Fruit fly (Drosophila melanogaster) whole organism, wandering third instar larva: Measurements from ENCODE around the gene CG10561.
A peak's percentile ranks its signal among the peaks of the same experiment; 100 is the strongest.

Experiments used
- CG32264 ChIP-seq: fragments of 200-800 bp; sonication (Bioruptor generic); optimal IDR thresholded peaks from 2 replicates; lab custom pipeline; 2016; ENCODE audit warnings: missing biosample characterization, missing genetic modification characterization
- CG9705 ChIP-seq: fragments of 200-800 bp; sonication (Bioruptor generic); optimal IDR thresholded peaks from 2 replicates; lab custom pipeline; 2018; ENCODE audit warnings: missing biosample characterization, mild to moderate bottlenecking, missing genetic modification characterization
- CrebA ChIP-seq: fragments of 200-800 bp; sonication (Bioruptor generic); optimal IDR thresholded peaks from 2 replicates; lab custom pipeline; 2016; ENCODE audit warnings: missing biosample characterization, mild to moderate bottlenecking, missing genetic modification characterization, borderline replicate concordance
- Dfd ChIP-seq: fragments of >200 bp; optimal IDR thresholded peaks from 2 replicates; lab custom pipeline; 2017; ENCODE audit warnings: missing biosample characterization, missing genetic modification characterization
- Dif ChIP-seq: fragments of 200-275, 200-300 bp; sonication (Bioruptor generic); optimal IDR thresholded peaks from 2 replicates; lab custom pipeline; 2018; ENCODE audit warnings: missing biosample characterization, missing genetic modification characterization; ENCODE audit not compliant: partially characterized antibody
- GATAd ChIP-seq: sonication (Bioruptor generic); optimal IDR thresholded peaks from 2 replicates; lab custom pipeline; 2016; ENCODE audit warnings: missing biosample characterization, missing genetic modification characterization
- HLH106 ChIP-seq: fragments of 200-800 bp; optimal IDR thresholded peaks from 3 replicates; lab custom pipeline; 2019; ENCODE audit warnings: missing biosample characterization, mild to moderate bottlenecking, missing genetic modification characterization, moderate library complexity
- Hnf4 ChIP-seq: fragments of 200-800 bp; sonication (Bioruptor generic); optimal IDR thresholded peaks from 2 replicates; lab custom pipeline; 2016; ENCODE audit warnings: missing biosample characterization, mild to moderate bottlenecking, missing genetic modification characterization
- Hr78 ChIP-seq: fragments of >200 bp; optimal IDR thresholded peaks from 2 replicates; lab custom pipeline; 2017; ENCODE audit warnings: missing biosample characterization, missing genetic modification characterization
- Hr83 ChIP-seq: fragments of 200-300 bp; sonication (Bioruptor generic); optimal IDR thresholded peaks from 2 replicates; lab custom pipeline; 2016; ENCODE audit warnings: missing biosample characterization, mild to moderate bottlenecking, missing genetic modification characterization, moderate library complexity; ENCODE audit not compliant: poor library complexity, severe bottlenecking
- Mio ChIP-seq: sonication (Bioruptor generic); optimal IDR thresholded peaks from 2 replicates; lab custom pipeline; 2016; ENCODE audit warnings: missing biosample characterization, missing genetic modification characterization
- Myc ChIP-seq: fragments of >200 bp; optimal IDR thresholded peaks from 2 replicates; lab custom pipeline; 2017
- N ChIP-seq: fragments of >200 bp; optimal IDR thresholded peaks from 2 replicates; lab custom pipeline; 2018; ENCODE audit warnings: missing biosample characterization, missing external identifiers, missing genetic modification characterization
- OdsH ChIP-seq: fragments of 200-800 bp; sonication (Bioruptor generic); optimal IDR thresholded peaks from 2 replicates; lab custom pipeline; 2016; ENCODE audit warnings: missing biosample characterization, mild to moderate bottlenecking, missing genetic modification characterization
- Rel ChIP-seq, 2 experiments: fragments of 200-800 bp; sonication (Bioruptor generic) in 1 of 2; optimal IDR thresholded peaks; 2 replicates in 1 of 2; 3 replicates in 1 of 2; lab custom pipeline; 2016 to 2019; ENCODE audit warnings: mild to moderate bottlenecking in 2 of 2, missing biosample characterization in 2 of 2, missing genetic modification characterization in 2 of 2, moderate library complexity in 1 of 2
- Sp1 ChIP-seq: fragments of 200-800 bp; sonication (Bioruptor generic); optimal IDR thresholded peaks from 3 replicates; lab custom pipeline; 2019; ENCODE audit warnings: missing biosample characterization, mild to moderate bottlenecking, missing genetic modification characterization, moderate library complexity
- Vsx2 ChIP-seq: fragments of 200-300, 225-300 bp; sonication (Bioruptor generic); optimal IDR thresholded peaks from 2 replicates; lab custom pipeline; 2018; ENCODE audit warnings: missing biosample characterization, missing genetic modification characterization; ENCODE audit not compliant: partially characterized antibody
- br ChIP-seq: fragments of 200-800 bp; sonication (Bioruptor generic); optimal IDR thresholded peaks from 2 replicates; lab custom pipeline; 2016; ENCODE audit warnings: missing biosample characterization, missing genetic modification characterization
- brk ChIP-seq: fragments of 200-800 bp; sonication (Bioruptor generic); optimal IDR thresholded peaks from 2 replicates; lab custom pipeline; 2016; ENCODE audit warnings: missing biosample characterization, mild to moderate bottlenecking, missing genetic modification characterization
- dl ChIP-seq, 2 experiments: fragments of 175-275, 200-275 bp in 1 of 2; fragments of 200-275 bp in 1 of 2; sonication (Bioruptor generic); optimal IDR thresholded peaks; lab custom pipeline; 2018; ENCODE audit warnings: mild to moderate bottlenecking in 2 of 2, missing biosample characterization in 2 of 2, missing genetic modification characterization in 2 of 2, moderate library complexity in 2 of 2; ENCODE audit not compliant: partially characterized antibody in 2 of 2, insufficient read depth in 1 of 2
- ey ChIP-seq: fragments of 200-800 bp; sonication (Bioruptor generic); optimal IDR thresholded peaks from 2 replicates; lab custom pipeline; 2016; ENCODE audit warnings: missing biosample characterization, missing genetic modification characterization
- foxo ChIP-seq, 2 experiments: fragments of 200-800 bp; sonication (Bioruptor generic); optimal IDR thresholded peaks; 2 replicates in 1 of 2; 3 replicates in 1 of 2; lab custom pipeline; 2016 to 2017; ENCODE audit warnings: missing biosample characterization in 2 of 2, missing genetic modification characterization in 2 of 2
- fru ChIP-seq: fragments of 200-800 bp; sonication (Bioruptor generic); optimal IDR thresholded peaks from 3 replicates; lab custom pipeline; 2016; ENCODE audit warnings: missing biosample characterization, mild to moderate bottlenecking, missing genetic modification characterization
- h ChIP-seq: fragments of 200-800 bp; sonication (Bioruptor generic); optimal IDR thresholded peaks from 3 replicates; lab custom pipeline; 2016; ENCODE audit warnings: missing biosample characterization, mild to moderate bottlenecking, missing genetic modification characterization
- jim ChIP-seq: fragments of 175-275, 200-325 bp; sonication (Bioruptor generic); optimal IDR thresholded peaks from 2 replicates; lab custom pipeline; 2016; ENCODE audit warnings: missing biosample characterization, mild to moderate bottlenecking, missing genetic modification characterization
- lola ChIP-seq: fragments of >200 bp; optimal IDR thresholded peaks from 2 replicates; lab custom pipeline; 2017; ENCODE audit warnings: missing biosample characterization, missing genetic modification characterization
- pan ChIP-seq: fragments of >200 bp; optimal IDR thresholded peaks from 2 replicates; lab custom pipeline; 2017
- psq ChIP-seq: fragments of 200-800 bp; sonication (Bioruptor generic); optimal IDR thresholded peaks from 3 replicates; lab custom pipeline; 2017; ENCODE audit warnings: missing biosample characterization, mild to moderate bottlenecking, missing genetic modification characterization, moderate library complexity
- sv ChIP-seq: fragments of 200-800 bp; sonication (Bioruptor generic); optimal IDR thresholded peaks from 3 replicates; lab custom pipeline; 2016; ENCODE audit warnings: missing biosample characterization, missing genetic modification characterization
- tai ChIP-seq: sonication (Bioruptor generic); optimal IDR thresholded peaks from 2 replicates; lab custom pipeline; 2016; ENCODE audit warnings: missing biosample characterization, missing genetic modification characterization
- usp ChIP-seq: fragments of >200 bp; optimal IDR thresholded peaks from 2 replicates; lab custom pipeline; 2017; ENCODE audit warnings: missing biosample characterization, missing genetic modification characterization
- woc ChIP-seq: sonication (Bioruptor generic); optimal IDR thresholded peaks from 2 replicates; lab custom pipeline; 2016; ENCODE audit warnings: missing biosample characterization, mild to moderate bottlenecking, missing genetic modification characterization

CG10561 gene

DNA sequence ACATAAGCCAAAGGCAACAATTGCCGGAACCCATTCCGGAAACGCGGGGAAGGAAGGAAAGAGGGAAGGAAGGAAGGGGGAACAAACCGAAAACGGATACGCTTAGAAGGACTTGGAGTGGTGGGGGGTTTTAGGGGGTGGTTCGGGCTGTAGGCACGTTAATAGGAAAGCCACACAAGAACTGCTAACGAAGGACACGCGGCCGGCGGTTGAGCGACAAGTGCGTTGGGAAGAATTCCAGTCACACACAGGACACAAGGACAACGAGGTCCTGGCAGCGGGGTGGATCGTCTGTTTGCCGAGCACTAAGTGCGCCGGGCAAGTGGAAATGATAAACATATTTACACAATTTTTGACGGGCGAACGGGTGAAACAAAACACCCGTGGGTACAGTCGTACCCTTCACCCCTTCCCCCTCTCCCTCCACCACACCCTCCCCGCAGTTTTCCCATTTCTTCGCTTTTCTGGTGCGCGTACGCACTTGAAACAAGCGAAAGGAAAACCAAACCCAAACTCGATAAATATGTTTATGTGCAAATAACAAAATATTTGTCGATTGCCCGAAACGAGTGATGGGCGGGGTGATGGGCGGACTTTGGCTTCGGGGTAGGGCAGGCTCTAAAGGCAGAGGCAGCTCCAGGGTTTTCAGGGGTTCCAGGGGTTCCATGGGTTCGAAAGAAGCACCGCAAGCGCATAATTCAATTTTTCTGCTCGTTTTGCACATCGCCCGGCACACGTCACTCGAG is 10.9 kb upstream of the CG10561 start:
- TF ChIP-seq tai (GFP tag; lab: Kevin White, UChicago) (no peak), woc (GFP tag; lab: Kevin White, UChicago) (no peak), ey (no peak), brk (GFP tag; lab: Kevin White, UChicago) (no peak), jim (no peak), GATAd (GFP tag; lab: Kevin White, UChicago) (no peak), Hr78 (GFP tag; lab: Kevin White, UChicago) (no peak), Myc (lab: Kevin White, UChicago) (no peak), sv (GFP tag; lab: Kevin White, UChicago) (no peak), pan (no peak), lola (GFP tag; lab: Kevin White, UChicago) (no peak), br (no peak), fru (GFP tag; lab: Kevin White, UChicago) (no peak), CG9705 (GFP tag; lab: Kevin White, UChicago) (no peak), h (GFP tag; lab: Kevin White, UChicago) (no peak), N (no peak), dl (GFP tag; optimal IDR thresholded peaks at IDR 0.05; lab: Kevin White, UChicago; ENCODE audit: insufficient read depth in 1 of 2, partially characterized antibody in 2 of 2) (no peak), CrebA (no peak), CG32264 (GFP tag; lab: Kevin White, UChicago) (no peak), Hr83 (GFP tag; lab: Kevin White, UChicago) (no peak)
- TF ChIP-seq, all 38 proteins: peak for 0

DNA sequence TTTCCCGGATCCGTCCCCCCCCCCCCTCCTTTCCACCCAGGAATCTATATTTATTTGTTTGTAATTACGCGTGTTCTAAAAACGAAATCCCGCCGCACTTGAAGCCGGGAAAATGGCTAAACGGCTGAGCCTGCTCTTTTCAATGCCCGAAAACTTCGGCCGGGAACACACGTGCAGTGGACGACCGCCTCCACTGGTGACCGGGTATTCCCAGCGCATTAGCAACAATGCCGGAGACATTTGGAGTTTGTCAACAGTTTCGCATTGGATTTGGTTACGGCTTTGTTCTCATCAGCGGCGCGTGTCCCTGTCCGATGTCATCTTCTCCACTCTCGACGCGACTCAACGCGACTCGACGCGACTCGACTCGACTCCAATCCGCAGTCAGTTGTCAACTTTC is 9.8 kb upstream of the CG10561 start:
- TF ChIP-seq lola (GFP tag; lab: Kevin White, UChicago) (no peak), CrebA (no peak), Dif (GFP tag; lab: Kevin White, UChicago) (no peak), Mio (GFP tag; lab: Kevin White, UChicago) (no peak), brk (GFP tag; lab: Kevin White, UChicago) (no peak), dl (GFP tag; optimal IDR thresholded peaks at IDR 0.05; lab: Kevin White, UChicago; ENCODE audit: insufficient read depth in 1 of 2, partially characterized antibody in 2 of 2) (no peak), foxo (GFP tag; optimal IDR thresholded peaks at IDR 0.05; lab: Kevin White, UChicago) (no peak), sv (GFP tag; lab: Kevin White, UChicago) (no peak), CG32264 (GFP tag; lab: Kevin White, UChicago) (no peak), Myc (lab: Kevin White, UChicago) (no peak)

DNA sequence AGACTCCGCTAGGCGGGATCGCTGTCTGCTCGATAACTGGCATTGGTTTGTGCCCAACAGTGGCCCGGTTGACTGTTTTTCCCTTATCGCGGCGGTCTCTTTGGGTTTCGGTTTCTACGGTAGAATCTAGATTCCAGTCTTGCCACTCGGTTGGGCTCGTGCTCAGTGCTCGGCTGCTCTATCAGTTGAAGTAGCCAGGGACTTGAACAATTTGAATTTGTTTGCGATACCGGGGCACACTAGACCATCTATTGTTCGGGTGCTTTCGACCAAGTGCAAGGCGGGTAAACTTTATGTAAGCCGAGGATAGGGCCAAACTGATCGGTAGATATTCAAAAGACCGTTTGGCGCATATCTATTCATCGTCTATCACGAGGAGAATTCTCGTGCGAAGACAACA is 8.0 kb upstream of the CG10561 start:
- TF ChIP-seq jim, result no peak

DNA sequence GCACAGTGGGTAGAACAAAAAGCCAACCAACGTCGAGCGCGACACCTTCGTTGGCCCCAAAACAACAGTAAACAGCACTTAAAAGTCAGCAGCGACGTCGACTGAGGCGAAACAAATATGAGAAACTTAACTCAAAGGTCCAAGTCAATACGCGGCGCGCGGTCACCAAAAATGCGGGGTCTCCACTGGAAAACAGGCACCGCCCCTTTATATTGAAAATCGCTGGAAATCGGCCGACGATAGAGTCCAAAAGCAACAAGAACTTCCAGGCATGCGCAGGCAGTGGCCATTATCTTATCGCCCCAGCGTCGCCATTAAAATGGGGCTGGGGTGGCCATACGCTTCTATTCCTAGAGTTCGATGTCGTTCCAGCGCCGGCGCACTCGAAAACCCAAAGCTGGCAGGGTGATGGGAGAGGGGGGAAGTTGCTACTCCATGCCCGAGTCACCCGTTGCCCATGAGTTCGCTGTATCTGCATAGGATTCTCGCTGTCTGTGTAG is 5.8 kb upstream of the CG10561 start, which contains the start of gene Lim3:
TSS of gene Lim3 (minus strand) at position 51 of the 500 bp plus-strand sequence.
- TF ChIP-seq OdsH, result no peak
- TF ChIP-seq lola (GFP tag; lab: Kevin White, UChicago), result no peak
- TF ChIP-seq Hnf4 (GFP tag; lab: Kevin White, UChicago), result no peak
- TF ChIP-seq Dif (GFP tag; lab: Kevin White, UChicago), result peak; percentile 75
- TF ChIP-seq h (GFP tag; lab: Kevin White, UChicago), result peak; percentile 3
- peak; percentile 84 for TF ChIP-seq Vsx2 (GFP tag; lab: Kevin White, UChicago)

DNA sequence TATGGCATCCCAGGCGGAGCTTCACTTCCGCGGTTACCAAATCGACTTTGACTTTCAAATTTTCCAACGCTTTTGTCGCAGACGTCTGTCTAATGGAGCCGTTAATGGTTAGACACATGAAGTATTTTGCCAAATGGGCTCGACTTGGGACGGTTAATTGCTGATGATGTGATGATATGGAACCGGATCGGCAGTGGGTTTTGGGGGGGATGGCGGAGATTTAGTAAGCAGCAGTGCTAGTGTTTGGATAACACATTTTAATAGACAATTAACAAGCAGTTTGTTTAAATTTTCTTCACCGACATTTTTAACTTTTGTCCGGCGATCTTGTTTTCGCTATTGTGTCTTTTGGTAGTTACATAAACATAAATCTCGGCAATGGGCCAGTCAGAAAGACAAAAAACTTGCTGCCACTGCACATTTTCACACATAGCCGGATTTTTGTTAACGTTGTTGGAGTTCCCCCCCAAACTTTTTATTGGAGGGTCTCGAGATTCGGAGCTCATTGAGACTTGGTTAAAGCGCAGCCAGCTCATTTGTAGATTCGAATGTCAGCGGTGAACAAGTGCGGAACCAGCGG is 4.5 kb upstream of the CG10561 start, which contains the start of gene amd:
TSS of gene amd (plus strand) at position 530 of the 580 bp plus-strand sequence.
- TF ChIP-seq Hr78 (GFP tag; lab: Kevin White, UChicago) (no peak), Mio (GFP tag; lab: Kevin White, UChicago) (no peak), h (GFP tag; lab: Kevin White, UChicago) (no peak), ey (no peak), sv (GFP tag; lab: Kevin White, UChicago) (no peak), Hr83 (GFP tag; lab: Kevin White, UChicago) (no peak), foxo (GFP tag; optimal IDR thresholded peaks at IDR 0.05; lab: Kevin White, UChicago) (no peak), Vsx2 (GFP tag; lab: Kevin White, UChicago) (no peak), fru (GFP tag; lab: Kevin White, UChicago) (no peak), CG9705 (GFP tag; lab: Kevin White, UChicago) (no peak), Dfd (no peak), HLH106 (tag; lab: Kevin White, UChicago) (no peak), psq (no peak), Sp1 (GFP tag; lab: Kevin White, UChicago) (no peak), N (no peak), brk (GFP tag; lab: Kevin White, UChicago) (no peak), Rel (GFP tag; optimal IDR thresholded peaks at IDR 0.05; lab: Kevin White, UChicago) (no peak), Rel (tag; optimal IDR thresholded peaks at IDR 0.05; lab: Kevin White, UChicago) (no peak), usp (GFP tag; lab: Kevin White, UChicago) (no peak)
